1 fruit fly cellular context compared by ENCODE assay signal in genomic region chrX:10857376-10857775, dm6.
TF ChIP-seq lines count a peak whose summit lies in the region.

Gene sofe, minus strand, starts transcription at chrX:10857413.
Gene CG2186, plus strand, starts transcription at chrX:10857655.

TF ChIP-seq in whole organism, embryonic, 481 proteins besides CTCF, POLR2A, EP300 and RAD21 (continued from another document and continues in another):
- TF ChIP-seq ems (GFP tag; optimal IDR thresholded peaks at IDR 0.05; lab: Kevin White, UChicago) (peak; percentile 44), E2f2 (GFP tag; IDR thresholded peaks at IDR 0.05; lab: Robert Waterston, UW) (peak; percentile 79), CG4820 (GFP tag; optimal IDR thresholded peaks at IDR 0.05; lab: Kevin White, UChicago) (peak; percentile 11), CG17186 (GFP tag; optimal IDR thresholded peaks at IDR 0.05; lab: Kevin White, UChicago) (peak; percentile 68), CrebB (tag; optimal IDR thresholded peaks at IDR 0.05; lab: Kevin White, UChicago) (peak; percentile 39), CG3726 (GFP tag; IDR thresholded peaks at IDR 0.05; lab: Robert Waterston, UW) (no peak), CG10543 (GFP tag; optimal IDR thresholded peaks at IDR 0.05; lab: Kevin White, UChicago) (peak; percentile 27), CG15514 (GFP tag; optimal IDR thresholded peaks at IDR 0.05; lab: Kevin White, UChicago) (peak; percentile 69), gcm (GFP tag; optimal IDR thresholded peaks at IDR 0.05; lab: Kevin White, UChicago) (no peak), CG10274 (GFP tag; optimal IDR thresholded peaks at IDR 0.05; lab: Kevin White, UChicago) (no peak), CG9609 (GFP tag; optimal IDR thresholded peaks at IDR 0.05; lab: Kevin White, UChicago) (no peak), cato (GFP tag; optimal IDR thresholded peaks at IDR 0.05; lab: Kevin White, UChicago; ENCODE audit: borderline replicate concordance) (peak; percentile 33), ftz-f1 (GFP tag; optimal IDR thresholded peaks at IDR 0.05; lab: Kevin White, UChicago) (no peak), CG4328 (GFP tag; optimal IDR thresholded peaks at IDR 0.05; lab: Kevin White, UChicago) (no peak), Rfx (GFP tag; IDR thresholded peaks at IDR 0.05; lab: Robert Waterston, UW) (peak; percentile 70), toy (GFP tag; IDR thresholded peaks at IDR 0.05; lab: Robert Waterston, UW) (no peak), CG12769 (tag; optimal IDR thresholded peaks at IDR 0.05; lab: Kevin White, UChicago) (no peak), zfh1 (GFP tag; IDR thresholded peaks at IDR 0.05; lab: Robert Waterston, UW) (peak; percentile 45; the same call in 1 of the 3 replicates), Ssrp (tag; optimal IDR thresholded peaks at IDR 0.05; lab: Kevin White, UChicago) (peak; percentile 34), Gsc (GFP tag; IDR thresholded peaks at IDR 0.05; lab: Robert Waterston, UW) (no peak), Lim3 (GFP tag; IDR thresholded peaks at IDR 0.05; lab: Robert Waterston, UW) (no peak), pho (GFP tag; optimal IDR thresholded peaks at IDR 0.05; lab: Kevin White, UChicago) (peak; percentile 44), so (GFP tag; IDR thresholded peaks at IDR 0.05; lab: Robert Waterston, UW) (no peak), ken (GFP tag; IDR thresholded peaks at IDR 0.05; lab: Robert Waterston, UW) (peak; percentile 48; the same call in 1 of the 3 replicates), CG12659 (GFP tag; optimal IDR thresholded peaks at IDR 0.05; lab: Kevin White, UChicago) (peak; percentile 46), sd (tag; optimal IDR thresholded peaks at IDR 0.05; lab: Kevin White, UChicago) (no peak), CG11398 (GFP tag; optimal IDR thresholded peaks at IDR 0.05; lab: Kevin White, UChicago) (peak; percentile 5), chif (GFP tag; optimal IDR thresholded peaks at IDR 0.05; lab: Kevin White, UChicago) (peak in 1 of 2 experiments; percentile 36), fd96Cb (tag; optimal IDR thresholded peaks at IDR 0.05; lab: Kevin White, UChicago) (peak; percentile 5), Myb (GFP tag; optimal IDR thresholded peaks at IDR 0.05; lab: Kevin White, UChicago) (peak; percentile 91), al (GFP tag; IDR thresholded peaks at IDR 0.05; lab: Robert Waterston, UW) (no peak), knrl (GFP tag; IDR thresholded peaks at IDR 0.05; lab: Robert Waterston, UW; ENCODE audit: partially characterized antibody) (peak; percentile 90), zen2 (GFP tag; IDR thresholded peaks at IDR 0.05; lab: Robert Waterston, UW; ENCODE audit: partially characterized antibody) (peak; percentile 81; the same call in 1 of the 3 replicates), ash1 (GFP tag; optimal IDR thresholded peaks at IDR 0.05; lab: Kevin White, UChicago) (no peak), wor (GFP tag; IDR thresholded peaks at IDR 0.05; lab: Robert Waterston, UW) (no peak), CG9727 (GFP tag; optimal IDR thresholded peaks at IDR 0.05; lab: Kevin White, UChicago) (peak; percentile 51), CG9797 (GFP tag; optimal IDR thresholded peaks at IDR 0.05; lab: Kevin White, UChicago) (peak; percentile 55), CG8478 (optimal IDR thresholded peaks at IDR 0.05; lab: Kevin White, UChicago) (no peak), CG8924 (tag; optimal IDR thresholded peaks at IDR 0.05; lab: Kevin White, UChicago) (peak; percentile 33), CG16779 (GFP tag; IDR thresholded peaks at IDR 0.05; lab: Robert Waterston, UW) (no peak), emc (GFP tag; optimal IDR thresholded peaks at IDR 0.05; lab: Kevin White, UChicago) (no peak), CG7963 (GFP tag; IDR thresholded peaks at IDR 0.05; lab: Robert Waterston, UW; ENCODE audit: partially characterized antibody) (peak; percentile 49; the same call in 1 of the 3 replicates), Atf6 (GFP tag; IDR thresholded peaks at IDR 0.05; lab: Robert Waterston, UW) (peak; percentile 40; the same call in 1 of the 2 replicates), CG14860 (GFP tag; IDR thresholded peaks at IDR 0.05; lab: Robert Waterston, UW; ENCODE audit: partially characterized antibody) (peak; percentile 80), CG17912 (GFP tag; optimal IDR thresholded peaks at IDR 0.05; lab: Kevin White, UChicago) (peak; percentile 25), CG13123 (GFP tag; optimal IDR thresholded peaks at IDR 0.05; lab: Kevin White, UChicago) (peak; percentile 46), psq (GFP tag; optimal IDR thresholded peaks at IDR 0.05; lab: Kevin White, UChicago) (peak; percentile 21), CG2712 (tag; optimal IDR thresholded peaks at IDR 0.05; lab: Kevin White, UChicago) (peak; percentile 63), Hmx (GFP tag; optimal IDR thresholded peaks at IDR 0.05; lab: Kevin White, UChicago) (no peak), CG6654 (GFP tag; optimal IDR thresholded peaks at IDR 0.05; lab: Kevin White, UChicago) (peak; percentile 81), Tbp (GFP tag; optimal IDR thresholded peaks at IDR 0.05; lab: Kevin White, UChicago) (no peak), CG1602 (GFP tag; optimal IDR thresholded peaks at IDR 0.05; lab: Kevin White, UChicago) (peak; percentile 58), Sry-β (GFP tag; optimal IDR thresholded peaks at IDR 0.05; lab: Kevin White, UChicago) (no peak), abd-A (tag; optimal IDR thresholded peaks at IDR 0.05; lab: Kevin White, UChicago) (no peak), CG10462 (GFP tag; optimal IDR thresholded peaks at IDR 0.05; lab: Kevin White, UChicago) (no peak), Eip74EF (GFP tag; optimal IDR thresholded peaks at IDR 0.05; lab: Kevin White, UChicago) (no peak), inv (GFP tag; IDR thresholded peaks at IDR 0.05; lab: Robert Waterston, UW; ENCODE audit: partially characterized antibody) (peak; percentile 78), Usf (GFP tag; optimal IDR thresholded peaks at IDR 0.05; lab: Kevin White, UChicago) (no peak), HmgD (GFP tag; optimal IDR thresholded peaks at IDR 0.05; lab: Kevin White, UChicago) (no peak), CG1647 (GFP tag; optimal IDR thresholded peaks at IDR 0.05; lab: Kevin White, UChicago) (peak; percentile 39), Fer2 (tag; optimal IDR thresholded peaks at IDR 0.05; lab: Kevin White, UChicago) (no peak), CG8290 (GFP tag; optimal IDR thresholded peaks at IDR 0.05; lab: Kevin White, UChicago) (peak; percentile 17), CG8290 (tag; optimal IDR thresholded peaks at IDR 0.05; lab: Kevin White, UChicago) (no peak), usp (GFP tag; optimal IDR thresholded peaks at IDR 0.05; lab: Kevin White, UChicago) (no peak), sr (GFP tag; IDR thresholded peaks at IDR 0.05; lab: Robert Waterston, UW) (no peak), salm (tag; optimal IDR thresholded peaks at IDR 0.05; lab: Kevin White, UChicago) (no peak), CG13894 (tag; optimal IDR thresholded peaks at IDR 0.05; lab: Kevin White, UChicago) (no peak), ham (GFP tag; IDR thresholded peaks at IDR 0.05; lab: Robert Waterston, UW) (no peak), CG43689 (GFP tag; IDR thresholded peaks at IDR 0.05; lab: Robert Waterston, UW) (no peak), CG8944 (GFP tag; optimal IDR thresholded peaks at IDR 0.05; lab: Kevin White, UChicago) (peak; percentile 44), Sin3A (optimal IDR thresholded peaks at IDR 0.05; lab: Kevin White, UChicago) (peak; percentile 87), slbo (GFP tag; IDR thresholded peaks at IDR 0.05; lab: Robert Waterston, UW) (peak; percentile 67), hth (optimal IDR thresholded peaks at IDR 0.05; lab: Kevin White, UChicago) (no peak), Scr (GFP tag; IDR thresholded peaks at IDR 0.05; lab: Robert Waterston, UW; ENCODE audit: partially characterized antibody) (peak; percentile 90), ab (GFP tag; optimal IDR thresholded peaks at IDR 0.05; lab: Kevin White, UChicago) (no peak), nerfin-2 (GFP tag; IDR thresholded peaks at IDR 0.05; lab: Robert Waterston, UW; ENCODE audit: partially characterized antibody) (peak; percentile 61), ase (GFP tag; IDR thresholded peaks at IDR 0.05; lab: Robert Waterston, UW) (no peak), tll (GFP tag; optimal IDR thresholded peaks at IDR 0.05; lab: Kevin White, UChicago) (no peak), Dad (GFP tag; optimal IDR thresholded peaks at IDR 0.05; lab: Kevin White, UChicago) (no peak), CG31441 (GFP tag; IDR thresholded peaks at IDR 0.05; lab: Robert Waterston, UW) (no peak), gfzf (GFP tag; optimal IDR thresholded peaks at IDR 0.05; lab: Kevin White, UChicago) (peak; percentile 38), pum (GFP tag; optimal IDR thresholded peaks at IDR 0.05; lab: Kevin White, UChicago) (peak; percentile 58), tio (GFP tag; optimal IDR thresholded peaks at IDR 0.05; lab: Kevin White, UChicago) (no peak), CG2120 (GFP tag; optimal IDR thresholded peaks at IDR 0.05; lab: Kevin White, UChicago) (peak; percentile 78), lab (GFP tag; optimal IDR thresholded peaks at IDR 0.05; lab: Kevin White, UChicago) (no peak), CG17612 (GFP tag; IDR thresholded peaks at IDR 0.05; lab: Robert Waterston, UW) (no peak), Taf1 (GFP tag; IDR thresholded peaks at IDR 0.05; lab: Robert Waterston, UW) (no peak), zf30C (GFP tag; optimal IDR thresholded peaks at IDR 0.05; lab: Kevin White, UChicago) (no peak), CG10147 (GFP tag; optimal IDR thresholded peaks at IDR 0.05; lab: Kevin White, UChicago) (peak; percentile 17), CG10366 (GFP tag; IDR thresholded peaks at IDR 0.05; lab: Robert Waterston, UW) (peak; percentile 44; the same call in 1 of the 2 replicates), bab2 (GFP tag; optimal IDR thresholded peaks at IDR 0.05; lab: Kevin White, UChicago) (peak; percentile 61), org-1 (GFP tag; optimal IDR thresholded peaks at IDR 0.05; lab: Kevin White, UChicago) (no peak), CG7839 (tag; optimal IDR thresholded peaks at IDR 0.05; lab: Kevin White, UChicago) (no peak), ERR (GFP tag; optimal IDR thresholded peaks at IDR 0.05; lab: Kevin White, UChicago) (peak; percentile 28), NFAT (GFP tag; IDR thresholded peaks at IDR 0.05; lab: Robert Waterston, UW) (no peak), caup (GFP tag; optimal IDR thresholded peaks at IDR 0.05; lab: Kevin White, UChicago; ENCODE audit: severe bottlenecking) (peak; percentile 47), en (GFP tag; optimal IDR thresholded peaks at IDR 0.05; lab: Kevin White, UChicago) (no peak), grau (tag; optimal IDR thresholded peaks at IDR 0.05; lab: Kevin White, UChicago) (peak; percentile 58), kah (GFP tag; optimal IDR thresholded peaks at IDR 0.05; lab: Kevin White, UChicago) (no peak), CoRest (tag; optimal IDR thresholded peaks at IDR 0.05; lab: Kevin White, UChicago) (peak; percentile 67), CG11456 (GFP tag; IDR thresholded peaks at IDR 0.05; lab: Robert Waterston, UW) (0 out of 3 replicates have a peak, but pooled peaks have one; percentile 37), Bteb2 (GFP tag; optimal IDR thresholded peaks at IDR 0.05; lab: Kevin White, UChicago) (peak; percentile 25), unpg (GFP tag; optimal IDR thresholded peaks at IDR 0.05; lab: Kevin White, UChicago) (peak; percentile 53), schlank (tag; optimal IDR thresholded peaks at IDR 0.05; lab: Kevin White, UChicago) (no peak), CG17568 (GFP tag; optimal IDR thresholded peaks at IDR 0.05; lab: Kevin White, UChicago) (no peak), slou (GFP tag; optimal IDR thresholded peaks at IDR 0.05; lab: Kevin White, UChicago) (no peak), Kr (GFP tag; optimal IDR thresholded peaks at IDR 0.05; lab: Kevin White, UChicago) (no peak), CG30403 (GFP tag; optimal IDR thresholded peaks at IDR 0.05; lab: Kevin White, UChicago) (peak; percentile 80), lov (optimal IDR thresholded peaks at IDR 0.05; lab: Kevin White, UChicago) (no peak), lov (GFP tag; IDR thresholded peaks at IDR 0.05; lab: Robert Waterston, UW) (no peak), Atf3 (GFP tag; optimal IDR thresholded peaks at IDR 0.05; lab: Kevin White, UChicago) (peak; percentile 3), CG17328 (GFP tag; IDR thresholded peaks at IDR 0.05; lab: Robert Waterston, UW) (no peak), gsb-n (tag; optimal IDR thresholded peaks at IDR 0.05; lab: Kevin White, UChicago) (no peak), Ravus (GFP tag; IDR thresholded peaks at IDR 0.05; lab: Robert Waterston, UW) (no peak), NC2β (GFP tag; optimal IDR thresholded peaks at IDR 0.05; lab: Kevin White, UChicago) (peak; percentile 64), yki (optimal IDR thresholded peaks at IDR 0.05; lab: Kevin White, UChicago) (no peak), luna (GFP tag; optimal IDR thresholded peaks at IDR 0.05; lab: Kevin White, UChicago) (no peak), fd102C (GFP tag; optimal IDR thresholded peaks at IDR 0.05; lab: Kevin White, UChicago) (no peak), sob (GFP tag; IDR thresholded peaks at IDR 0.05; lab: Robert Waterston, UW) (peak; percentile 65), HLH4C (GFP tag; IDR thresholded peaks at IDR 0.05; lab: Robert Waterston, UW; ENCODE audit: partially characterized antibody) (peak; percentile 83), pnt (GFP tag; optimal IDR thresholded peaks at IDR 0.05; lab: Kevin White, UChicago) (peak; percentile 35), CG18011 (GFP tag; optimal IDR thresholded peaks at IDR 0.05; lab: Kevin White, UChicago) (peak; percentile 12), ewg (GFP tag; optimal IDR thresholded peaks at IDR 0.05; lab: Kevin White, UChicago) (peak; percentile 15), Fer3 (tag; optimal IDR thresholded peaks at IDR 0.05; lab: Kevin White, UChicago) (peak; percentile 31), ap (GFP tag; IDR thresholded peaks at IDR 0.05; lab: Robert Waterston, UW) (no peak), sqz (GFP tag; optimal IDR thresholded peaks at IDR 0.05; lab: Kevin White, UChicago) (no peak), lilli (GFP tag; optimal IDR thresholded peaks at IDR 0.05; lab: Kevin White, UChicago) (peak; percentile 81), Sox100B (GFP tag; optimal IDR thresholded peaks at IDR 0.05; lab: Kevin White, UChicago) (no peak), zen (tag; optimal IDR thresholded peaks at IDR 0.05; lab: Kevin White, UChicago) (peak; percentile 59), Xrp1 (GFP tag; IDR thresholded peaks at IDR 0.05; lab: Robert Waterston, UW) (peak; percentile 54; the same call in 1 of the 2 replicates), CG1529 (GFP tag; optimal IDR thresholded peaks at IDR 0.05; lab: Kevin White, UChicago) (no peak), Max (GFP tag; optimal IDR thresholded peaks at IDR 0.05; lab: Kevin White, UChicago) (peak; percentile 64), bigmax (GFP tag; optimal IDR thresholded peaks at IDR 0.05; lab: Kevin White, UChicago) (no peak), CG7357 (GFP tag; IDR thresholded peaks at IDR 0.05; lab: Robert Waterston, UW) (peak; percentile 43; the same call in 1 of the 3 replicates)
